Worm (Caenorhabditis elegans): ENCODE data around the gene spig-5.

spig-5 gene

ce11 chrV:14354258-14354877, 46.1 kb downstream of the spig-5 start, which contains the start of gene Y49A3A.3 (continued):
- TF ChIP-seq lin-13 (GFP tag; optimal IDR thresholded peaks at IDR 0.05), result no peak
- TF ChIP-seq nhr-84 (tag; optimal IDR thresholded peaks at IDR 0.05), result no peak
- no peak for TF ChIP-seq lsy-2 (tag; optimal IDR thresholded peaks at IDR 0.05)
- peak; percentile 7 for TF ChIP-seq ama-1 (optimal IDR thresholded peaks at IDR 0.05)
- no peak for TF ChIP-seq lin-39 (tag; optimal IDR thresholded peaks at IDR 0.05)
- no peak for TF ChIP-seq ceh-90 (tag; optimal IDR thresholded peaks at IDR 0.05)
- no peak for TF ChIP-seq skn-1 (tag; optimal IDR thresholded peaks at IDR 0.05)
- no peak for TF ChIP-seq fkh-4 (tag; optimal IDR thresholded peaks at IDR 0.05; ENCODE audit: borderline replicate concordance)
- no peak for TF ChIP-seq nhr-77 (tag; optimal IDR thresholded peaks at IDR 0.05)
- no peak for TF ChIP-seq C04F5.9 (tag; optimal IDR thresholded peaks at IDR 0.05)
- no peak for TF ChIP-seq nhr-19 (GFP tag; conservative IDR thresholded peaks at IDR 0.05)
- no peak for TF ChIP-seq mdl-1 (tag; optimal IDR thresholded peaks at IDR 0.05)
- no peak for TF ChIP-seq pag-3 (tag; optimal IDR thresholded peaks at IDR 0.05; ENCODE audit: borderline replicate concordance, insufficient read depth)
- TF ChIP-seq nhr-237 (tag; optimal IDR thresholded peaks at IDR 0.05), result no peak
- no peak for TF ChIP-seq lin-15B (tag; optimal IDR thresholded peaks at IDR 0.05)

ce11 chrV:14355738-14356368, 47.6 kb downstream of the spig-5 start, which contains the start of gene cyn-1:
cyn-1 (plus strand) TSS chrV:14356076.
- TF ChIP-seq nhr-237 (tag; optimal IDR thresholded peaks at IDR 0.05) (peak; percentile 26), nhr-90 (tag; optimal IDR thresholded peaks at IDR 0.05; ENCODE audit: poor library complexity) (peak; percentile 88), fkh-8 (tag; optimal IDR thresholded peaks at IDR 0.05) (peak; percentile 63), mab-9 (GFP tag; IDR thresholded peaks at IDR 0.05) (peak; percentile 65), nhr-47 (tag; optimal IDR thresholded peaks at IDR 0.05) (peak; percentile 93), snu-23 (GFP tag; optimal IDR thresholded peaks at IDR 0.05) (peak; percentile 91), unc-98 (GFP tag; IDR thresholded peaks at IDR 0.05) (no peak), elt-2 (tag; optimal IDR thresholded peaks at IDR 0.05) (peak; percentile 45), unc-130 (tag; optimal IDR thresholded peaks at IDR 0.05) (peak; percentile 83), fos-1 (tag; optimal IDR thresholded peaks at IDR 0.05) (peak; percentile 71), unc-62 (GFP tag; optimal IDR thresholded peaks at IDR 0.05) (no peak), efl-3 (GFP tag; optimal IDR thresholded peaks at IDR 0.05) (no peak), egl-27 (tag; optimal IDR thresholded peaks at IDR 0.05) (no peak), dsc-1 (tag; optimal IDR thresholded peaks at IDR 0.05) (peak; percentile 85), swsn-7 (tag; optimal IDR thresholded peaks at IDR 0.05) (peak; percentile 91), F16B12.6 (tag; optimal IDR thresholded peaks at IDR 0.05) (peak; percentile 58), sup-37 (GFP tag; optimal IDR thresholded peaks at IDR 0.05) (peak; percentile 9), lin-39 (tag; optimal IDR thresholded peaks at IDR 0.05) (peak; percentile 80), nhr-85 (tag) (peak; percentile 91), blmp-1 (tag; optimal IDR thresholded peaks at IDR 0.05) (peak; percentile 75), ceh-88 (GFP tag; IDR thresholded peaks at IDR 0.05) (peak; percentile 54), hlh-17 (GFP tag; optimal IDR thresholded peaks at IDR 0.05; ENCODE audit: borderline replicate concordance) (no peak), C16A3.4 (tag; optimal IDR thresholded peaks at IDR 0.05) (peak; percentile 88), lin-14 (GFP tag; optimal IDR thresholded peaks at IDR 0.05) (peak; percentile 82), lin-15B (tag; optimal IDR thresholded peaks at IDR 0.05) (peak; percentile 80), pqm-1 (tag; optimal IDR thresholded peaks at IDR 0.05) (no peak), unc-86 (tag; optimal IDR thresholded peaks at IDR 0.05) (peak; percentile 82), alr-1 (tag; optimal IDR thresholded peaks at IDR 0.05; ENCODE audit: borderline replicate concordance) (peak; percentile 8), pag-3 (tag; optimal IDR thresholded peaks at IDR 0.05; ENCODE audit: borderline replicate concordance, insufficient read depth) (no peak), xbp-1 (tag; optimal IDR thresholded peaks at IDR 0.05) (peak; percentile 90), nhr-77 (tag; optimal IDR thresholded peaks at IDR 0.05) (peak; percentile 71), sox-4 (tag; optimal IDR thresholded peaks at IDR 0.05) (peak; percentile 67), nhr-11 (tag; optimal IDR thresholded peaks at IDR 0.05) (peak; percentile 52), ceh-8 (GFP tag; optimal IDR thresholded peaks at IDR 0.05) (peak; percentile 78), skn-1 (tag; optimal IDR thresholded peaks at IDR 0.05) (peak; percentile 89), lsy-2 (tag; optimal IDR thresholded peaks at IDR 0.05) (peak; percentile 92), C34B4.2 (tag; optimal IDR thresholded peaks at IDR 0.05) (no peak), fkh-4 (tag; optimal IDR thresholded peaks at IDR 0.05; ENCODE audit: borderline replicate concordance) (peak; percentile 27), ces-1 (GFP tag; optimal IDR thresholded peaks at IDR 0.05) (no peak), nhr-71 (tag; optimal IDR thresholded peaks at IDR 0.05) (peak; percentile 93), nhr-20 (tag; optimal IDR thresholded peaks at IDR 0.05) (peak; percentile 89)
